Fruit fly (Drosophila melanogaster) whole organism, wandering third instar larva: ENCODE measurements around the gene Spn28Da.

ENCODE experiments used
- CrebA ChIP-seq: fragments of 200-800 bp; sonication (Bioruptor generic); optimal IDR thresholded peaks from 2 replicates; lab custom pipeline; 2016; ENCODE audit warnings: missing biosample characterization, mild to moderate bottlenecking, missing genetic modification characterization, borderline replicate concordance
- Myc ChIP-seq: fragments of >200 bp; optimal IDR thresholded peaks from 2 replicates; lab custom pipeline; 2017
- Rel ChIP-seq, 2 experiments: fragments of 200-800 bp; sonication (Bioruptor generic) in 1 of 2; optimal IDR thresholded peaks; 2 replicates in 1 of 2; 3 replicates in 1 of 2; lab custom pipeline; 2016 to 2019; ENCODE audit warnings: mild to moderate bottlenecking in 2 of 2, missing biosample characterization in 2 of 2, missing genetic modification characterization in 2 of 2, moderate library complexity in 1 of 2
- Sp1 ChIP-seq: fragments of 200-800 bp; sonication (Bioruptor generic); optimal IDR thresholded peaks from 3 replicates; lab custom pipeline; 2019; ENCODE audit warnings: missing biosample characterization, mild to moderate bottlenecking, missing genetic modification characterization, moderate library complexity
- dmrt93B ChIP-seq: fragments of 200-800 bp; sonication (Bioruptor generic); optimal IDR thresholded peaks from 2 replicates; lab custom pipeline; 2018; ENCODE audit warnings: missing biosample characterization, mild to moderate bottlenecking, missing genetic modification characterization
- foxo ChIP-seq, 2 experiments: fragments of 200-800 bp; sonication (Bioruptor generic); optimal IDR thresholded peaks; 2 replicates in 1 of 2; 3 replicates in 1 of 2; lab custom pipeline; 2016 to 2017; ENCODE audit warnings: missing biosample characterization in 2 of 2, missing genetic modification characterization in 2 of 2
- fru ChIP-seq: fragments of 200-800 bp; sonication (Bioruptor generic); optimal IDR thresholded peaks from 3 replicates; lab custom pipeline; 2016; ENCODE audit warnings: missing biosample characterization, mild to moderate bottlenecking, missing genetic modification characterization
- h ChIP-seq: fragments of 200-800 bp; sonication (Bioruptor generic); optimal IDR thresholded peaks from 3 replicates; lab custom pipeline; 2016; ENCODE audit warnings: missing biosample characterization, mild to moderate bottlenecking, missing genetic modification characterization
- psq ChIP-seq: fragments of 200-800 bp; sonication (Bioruptor generic); optimal IDR thresholded peaks from 3 replicates; lab custom pipeline; 2017; ENCODE audit warnings: missing biosample characterization, mild to moderate bottlenecking, missing genetic modification characterization, moderate library complexity

- TF ChIP-seq h (GFP tag; lab: Kevin White, UChicago) (no peak), Sp1 (GFP tag; lab: Kevin White, UChicago) (no peak), CrebA (GFP tag; lab: Kevin White, UChicago) (no peak), dmrt93B (GFP tag; lab: Kevin White, UChicago) (no peak), fru (GFP tag; lab: Kevin White, UChicago) (no peak), Rel (GFP tag; optimal IDR thresholded peaks at IDR 0.05; lab: Kevin White, UChicago) (no peak), Rel (tag; optimal IDR thresholded peaks at IDR 0.05; lab: Kevin White, UChicago) (no peak), Myc (lab: Kevin White, UChicago) (no peak), psq (no peak), foxo (GFP tag; optimal IDR thresholded peaks at IDR 0.05; lab: Kevin White, UChicago) (no peak)
Measured at dm6 chr2L:7876520-7877232, 12.3 kb downstream of the Spn28Da start.
